Worm (Caenorhabditis elegans) whole organism, late embryonic: ENCODE measurements around the gene F10C2.7.

ENCODE experiments used
- K02D7.2 ChIP-seq: sonication (generic microtip); optimal IDR thresholded peaks from 2 replicates; lab custom pipeline; 2017; ENCODE audit warnings: mild to moderate bottlenecking, missing genetic modification characterization, missing compliant biosample characterization
- ama-1 ChIP-seq: fragments of 150-350 bp; optimal IDR thresholded peaks from 2 replicates; lab custom pipeline; 2014
- ceh-14 ChIP-seq: sonication (generic microtip); optimal IDR thresholded peaks from 2 replicates; lab custom pipeline; 2016; ENCODE audit warnings: missing genotype, missing genetic modification characterization, missing compliant biosample characterization
- ceh-24 ChIP-seq: sonication (generic microtip); optimal IDR thresholded peaks from 2 replicates; lab custom pipeline; 2016; ENCODE audit warnings: mild to moderate bottlenecking, missing genetic modification characterization, missing compliant biosample characterization
- ceh-6 ChIP-seq: fragments of 200-800 bp; sonication (Bioruptor generic); optimal IDR thresholded peaks from 2 replicates; lab custom pipeline; 2018; ENCODE audit warnings: mild to moderate bottlenecking, missing genetic modification characterization, missing compliant biosample characterization
- elt-2 ChIP-seq: sonication (generic microtip); optimal IDR thresholded peaks from 2 replicates; lab custom pipeline; 2016; ENCODE audit warnings: missing genetic modification reagents, missing genetic modification characterization, missing compliant biosample characterization
- ets-4 ChIP-seq: sonication (generic microtip); optimal IDR thresholded peaks from 2 replicates; lab custom pipeline; 2016; ENCODE audit warnings: missing genetic modification characterization, missing compliant biosample characterization
- madf-2 ChIP-seq: sonication (generic microtip); optimal IDR thresholded peaks from 2 replicates; lab custom pipeline; 2017; ENCODE audit warnings: missing genetic modification characterization, missing compliant biosample characterization
- nhr-11 ChIP-seq: fragments of 150-350 bp; optimal IDR thresholded peaks from 2 replicates; lab custom pipeline; 2014; ENCODE audit warnings: missing biosample characterization, missing genetic modification characterization
- pax-1 ChIP-seq: fragments of 150-350 bp; optimal IDR thresholded peaks from 2 replicates; lab custom pipeline; 2014; ENCODE audit warnings: missing biosample characterization, missing genetic modification characterization
- pha-4 ChIP-seq: fragments of 150-350 bp; optimal IDR thresholded peaks from 2 replicates; lab custom pipeline; 2018; ENCODE audit warnings: missing biosample characterization, missing genetic modification reagents, missing genetic modification characterization
- pqm-1 ChIP-seq: sonication (generic microtip); optimal IDR thresholded peaks from 2 replicates; lab custom pipeline; 2016; ENCODE audit warnings: missing genetic modification characterization, missing compliant biosample characterization
- rnt-1 ChIP-seq: sonication (generic microtip); optimal IDR thresholded peaks from 2 replicates; lab custom pipeline; 2016; ENCODE audit warnings: missing genetic modification characterization, missing compliant biosample characterization
- unc-3 ChIP-seq, 2 experiments: fragments of 200-800 bp in 1 of 2; sonication (Bioruptor generic) in 1 of 2; sonication (generic microtip) in 1 of 2; conservative IDR thresholded peaks in 1 of 2; optimal IDR thresholded peaks in 1 of 2; 2 replicates each; pipeline versions ENCODE4 v1.3.6 to Lab custom; 2016 to 2022; ENCODE audit warnings: missing compliant biosample characterization in 2 of 2, missing genetic modification characterization in 2 of 2, missing genetic modification reagents in 1 of 2

- TF ChIP-seq madf-2 (tag; lab: Kevin White, UChicago), result no peak
- no peak for TF ChIP-seq ceh-14 (tag; lab: Kevin White, UChicago)
- TF ChIP-seq ama-1 (lab: Kevin White, UChicago), result no peak
- no peak for TF ChIP-seq ets-4
- TF ChIP-seq ceh-24 (tag; lab: Kevin White, UChicago), result no peak
- TF ChIP-seq pha-4 (tag; lab: Kevin White, UChicago), result no peak
- TF ChIP-seq elt-2, result no peak
- TF ChIP-seq unc-3 (GFP tag; conservative IDR thresholded peaks at IDR 0.05; lab: Robert Waterston, UW), result no peak
- TF ChIP-seq unc-3 (tag; optimal IDR thresholded peaks at IDR 0.05; lab: Kevin White, UChicago), result no peak
- no peak for TF ChIP-seq nhr-11 (tag; lab: Kevin White, UChicago)
- no peak for TF ChIP-seq pqm-1 (tag; lab: Kevin White, UChicago)
- no peak for TF ChIP-seq rnt-1 (tag; lab: Kevin White, UChicago)
- no peak for TF ChIP-seq pax-1 (tag; lab: Kevin White, UChicago)
- no peak for TF ChIP-seq K02D7.2 (tag; lab: Kevin White, UChicago)
- no peak for TF ChIP-seq ceh-6 (GFP tag; lab: Kevin White, UChicago)
Measured at ce11 chrV:12068437-12068836, 14.7 kb downstream of the F10C2.7 start, which contains the start of gene kmo-2.
